Worm (Caenorhabditis elegans): Measurements from ENCODE around the gene selt-1.2.

ce11 chrV:10764066-10764465, 16.9 kb upstream of the selt-1.2 start, which contains the start of gene ocr-1:
- no peak for TF ChIP-seq hlh-26 (GFP tag; conservative IDR thresholded peaks at IDR 0.05)
- no peak for TF ChIP-seq lin-35 (GFP tag; optimal IDR thresholded peaks at IDR 0.05)
- TF ChIP-seq dpl-1 (GFP tag; optimal IDR thresholded peaks at IDR 0.05), result no peak
- TF ChIP-seq nhr-27 (tag; optimal IDR thresholded peaks at IDR 0.05), result no peak
- no peak for TF ChIP-seq ceh-100 (GFP tag; IDR thresholded peaks at IDR 0.05)
- no peak for TF ChIP-seq ets-4 (GFP tag; optimal IDR thresholded peaks at IDR 0.05)
- no peak for TF ChIP-seq F37B4.10 (GFP tag; IDR thresholded peaks at IDR 0.05)
- no peak for TF ChIP-seq B0035.1 (tag; optimal IDR thresholded peaks at IDR 0.05)
- TF ChIP-seq Y56A3A.18 (GFP tag; IDR thresholded peaks at IDR 0.05), result no peak
- TF ChIP-seq Y67H2A.10 (GFP tag; conservative IDR thresholded peaks at IDR 0.05), result no peak
- no peak for TF ChIP-seq Y53F4B.3 (GFP tag; IDR thresholded peaks at IDR 0.05)
- TF ChIP-seq F57C9.4 (tag; optimal IDR thresholded peaks at IDR 0.05), result no peak
